Fruit fly (Drosophila melanogaster): Measurements from ENCODE around the gene hoe2.
A peak's percentile ranks its signal among the peaks of the same experiment; 100 is the strongest.

The hoe2 gene

dm6 chr2L:4981278-4981966, 45.2 kb upstream of the hoe2 start, which contains the start of the genes CG8892 and CG34126 (continued):
- peak; percentile 93 for TF ChIP-seq rib (GFP tag; IDR thresholded peaks at IDR 0.05)
- TF ChIP-seq Atf3 (GFP tag; optimal IDR thresholded peaks at IDR 0.05) = peak; percentile 96
- TF ChIP-seq toy (GFP tag; IDR thresholded peaks at IDR 0.05) = peak; percentile 93
- peak; percentile 99 for TF ChIP-seq Sin3A (optimal IDR thresholded peaks at IDR 0.05)
- TF ChIP-seq CHES-1-like (GFP tag; optimal IDR thresholded peaks at IDR 0.05) = peak; percentile 96
- TF ChIP-seq hb (GFP tag; IDR thresholded peaks at IDR 0.05; ENCODE audit: partially characterized antibody) = no peak
- TF ChIP-seq Eip74EF (GFP tag; optimal IDR thresholded peaks at IDR 0.05) = peak in 1 of 2 experiments; percentile 85
- peak; percentile 98 for TF ChIP-seq dpn (GFP tag; optimal IDR thresholded peaks at IDR 0.05)
- TF ChIP-seq Dp (GFP tag; optimal IDR thresholded peaks at IDR 0.05) = peak; percentile 42
- peak; percentile 96 for TF ChIP-seq Dad (GFP tag; optimal IDR thresholded peaks at IDR 0.05)
- peak; percentile 94 for TF ChIP-seq CG8765 (GFP tag; IDR thresholded peaks at IDR 0.05)
- peak; percentile 95 for TF ChIP-seq dmrt99B (tag; optimal IDR thresholded peaks at IDR 0.05)
- peak; percentile 98 for TF ChIP-seq Dbx (GFP tag; IDR thresholded peaks at IDR 0.05)
- TF ChIP-seq CG17612 (GFP tag; IDR thresholded peaks at IDR 0.05) = peak; percentile 87
- peak; percentile 97 for TF ChIP-seq nerfin-1 (tag; optimal IDR thresholded peaks at IDR 0.05)
- peak; percentile 95 for TF ChIP-seq ewg (GFP tag; optimal IDR thresholded peaks at IDR 0.05)
- peak; percentile 96 for TF ChIP-seq zen (tag; optimal IDR thresholded peaks at IDR 0.05)
- peak; percentile 96 for TF ChIP-seq CG5245 (GFP tag; optimal IDR thresholded peaks at IDR 0.05)
- peak; percentile 97 for TF ChIP-seq chif (GFP tag; optimal IDR thresholded peaks at IDR 0.05)
- peak; percentile 85 for TF ChIP-seq CG16779 (GFP tag; IDR thresholded peaks at IDR 0.05)
- peak; percentile 89 for TF ChIP-seq CG14050 (GFP tag; IDR thresholded peaks at IDR 0.05)
- peak; percentile 83 for TF ChIP-seq sima (GFP tag; optimal IDR thresholded peaks at IDR 0.05)
- TF ChIP-seq CG4730 (GFP tag; IDR thresholded peaks at IDR 0.05) = peak; percentile 95
- TF ChIP-seq Ets65A (GFP tag) = peak; percentile 100
- TF ChIP-seq CG12071 (GFP tag; optimal IDR thresholded peaks at IDR 0.05) = peak; percentile 88
- TF ChIP-seq yki (optimal IDR thresholded peaks at IDR 0.05) = no peak
- peak; percentile 94 for TF ChIP-seq CG1529 (GFP tag; optimal IDR thresholded peaks at IDR 0.05)
- TF ChIP-seq CG13123 (GFP tag; optimal IDR thresholded peaks at IDR 0.05) = peak; percentile 95
- TF ChIP-seq Jarid2 (GFP tag; optimal IDR thresholded peaks at IDR 0.05) = peak; percentile 88
- TF ChIP-seq CG8089 (GFP tag; optimal IDR thresholded peaks at IDR 0.05) = peak; percentile 95
- TF ChIP-seq CG10565 (GFP tag; optimal IDR thresholded peaks at IDR 0.05) = peak; percentile 92
- peak; percentile 97 for TF ChIP-seq CG9727 (GFP tag; optimal IDR thresholded peaks at IDR 0.05)
- TF ChIP-seq HHEX (GFP tag; optimal IDR thresholded peaks at IDR 0.05) = peak; percentile 97
- TF ChIP-seq CG10431 (GFP tag; optimal IDR thresholded peaks at IDR 0.05) = peak; percentile 84
- TF ChIP-seq CG10959 (GFP tag; IDR thresholded peaks at IDR 0.05) = peak; percentile 93
- peak; percentile 97 for TF ChIP-seq vfl (GFP tag; optimal IDR thresholded peaks at IDR 0.05)
- no peak for TF ChIP-seq usp (GFP tag; optimal IDR thresholded peaks at IDR 0.05)
- peak; percentile 99 for TF ChIP-seq Max (GFP tag; optimal IDR thresholded peaks at IDR 0.05)
- peak; percentile 53; the same call in 1 of the 4 replicates for TF ChIP-seq Dll (GFP tag; IDR thresholded peaks at IDR 0.05; ENCODE audit: partially characterized antibody)
- TF ChIP-seq CG32772 (GFP tag; IDR thresholded peaks at IDR 0.05) = peak; percentile 96
- peak; percentile 98 for TF ChIP-seq slou (GFP tag; optimal IDR thresholded peaks at IDR 0.05)
- peak; percentile 68 for TF ChIP-seq fd102C (GFP tag; optimal IDR thresholded peaks at IDR 0.05)
- peak; percentile 95 for TF ChIP-seq Gsc (GFP tag; IDR thresholded peaks at IDR 0.05)
- TF ChIP-seq CG11504 (tag; optimal IDR thresholded peaks at IDR 0.05) = peak; percentile 95
- peak; percentile 89 for TF ChIP-seq tap (tag; optimal IDR thresholded peaks at IDR 0.05)
- peak; percentile 94 for TF ChIP-seq gt (GFP tag; IDR thresholded peaks at IDR 0.05)
- peak; percentile 92 for TF ChIP-seq Blimp-1 (GFP tag; optimal IDR thresholded peaks at IDR 0.05)
- peak; percentile 90 for TF ChIP-seq odd (GFP tag; optimal IDR thresholded peaks at IDR 0.05)
- peak; percentile 87 for TF ChIP-seq CG8359 (GFP tag; optimal IDR thresholded peaks at IDR 0.05; ENCODE audit: borderline replicate concordance)
- TF ChIP-seq CG17912 (GFP tag; optimal IDR thresholded peaks at IDR 0.05) = peak; percentile 82

All from whole organism, embryonic.